Fruit fly (Drosophila melanogaster) whole organism, embryonic: ENCODE measurements around the gene CG11836.
A peak's percentile ranks its signal among the peaks of the same experiment; 100 is the strongest.

ENCODE experiments used
- Atf6 ChIP-seq: fragments of 200-800 bp; sonication (Bioruptor generic); IDR thresholded peaks from 2 replicates; pipeline ENCODE4 v1.3.6; 2022; ENCODE audit warnings: missing biosample characterization, missing genetic modification characterization
- BEAF-32 ChIP-seq: fragments of 200-800 bp; sonication (Bioruptor generic); optimal IDR thresholded peaks from 3 replicates; lab custom pipeline; 2017; ENCODE audit warnings: missing biosample characterization, missing genetic modification characterization, mild to moderate bottlenecking, moderate library complexity, missing genetic modification reagents
- CG1024 ChIP-seq: fragments of 200-800 bp; sonication (Bioruptor generic); IDR thresholded peaks from 2 replicates; pipeline ENCODE4 v1.3.6; 2022; ENCODE audit warnings: missing biosample characterization, missing genetic modification characterization
- CG11093 ChIP-seq: fragments of 200-800 bp; sonication (Bioruptor generic); IDR thresholded peaks from 3 replicates; pipeline ENCODE4 v1.3.6; 2022; ENCODE audit warnings: missing biosample characterization, missing genetic modification characterization
- CG12155 ChIP-seq: fragments of 200-800 bp; sonication (Bioruptor generic); optimal IDR thresholded peaks from 3 replicates; lab custom pipeline; 2016; ENCODE audit warnings: missing biosample characterization, missing genetic modification characterization
- CG12391 ChIP-seq: fragments of 200-800 bp; sonication (Bioruptor generic); optimal IDR thresholded peaks from 3 replicates; lab custom pipeline; 2018; ENCODE audit warnings: missing biosample characterization, mild to moderate bottlenecking, missing genetic modification characterization, moderate library complexity
- CG13287 ChIP-seq: fragments of 200-800 bp; sonication (Bioruptor generic); IDR thresholded peaks from 2 replicates; pipeline ENCODE4 v1.3.6; 2022; ENCODE audit warnings: missing biosample characterization, missing genetic modification characterization; ENCODE audit not compliant: partially characterized antibody
- CG14965 ChIP-seq: fragments of 200-800 bp; sonication (Bioruptor generic); optimal IDR thresholded peaks from 2 replicates; lab custom pipeline; 2016; ENCODE audit warnings: missing biosample characterization, missing genetic modification characterization, borderline replicate concordance
- CG16779 ChIP-seq: fragments of 200-800 bp; sonication (Bioruptor generic); IDR thresholded peaks from 2 replicates; pipeline ENCODE4 v1.3.6; 2022; ENCODE audit warnings: missing biosample characterization, missing genetic modification characterization
- CG16813 ChIP-seq: fragments of 200-800 bp; sonication (Bioruptor generic); IDR thresholded peaks from 3 replicates; pipeline ENCODE4 v1.3.6; 2022; ENCODE audit warnings: missing biosample characterization, missing genetic modification characterization; ENCODE audit not compliant: partially characterized antibody
- CG1792 ChIP-seq: fragments of 200-800 bp; sonication (Bioruptor generic); optimal IDR thresholded peaks from 2 replicates; lab custom pipeline; 2016; ENCODE audit warnings: missing biosample characterization, missing genetic modification characterization
- CG2120 ChIP-seq: fragments of 200-800 bp; sonication (Bioruptor generic); optimal IDR thresholded peaks from 3 replicates; lab custom pipeline; 2016; ENCODE audit warnings: missing biosample characterization, missing genetic modification characterization
- CG2199 ChIP-seq: fragments of 200-800 bp; sonication (Bioruptor generic); IDR thresholded peaks from 3 replicates; pipeline ENCODE4 v1.3.6; 2022; ENCODE audit warnings: missing biosample characterization, missing genetic modification characterization
- CG2202 ChIP-seq: fragments of 200-800 bp; sonication (Bioruptor generic); optimal IDR thresholded peaks from 2 replicates; lab custom pipeline; 2018; ENCODE audit warnings: missing biosample characterization, mild to moderate bottlenecking, missing genetic modification characterization
- CG32772 ChIP-seq: fragments of 200-800 bp; sonication (Bioruptor generic); IDR thresholded peaks from 2 replicates; pipeline ENCODE4 v1.3.6; 2022; ENCODE audit warnings: missing biosample characterization, missing genetic modification characterization
- CG3995 ChIP-seq: fragments of 200-800 bp; sonication (Bioruptor generic); optimal IDR thresholded peaks from 3 replicates; lab custom pipeline; 2016; ENCODE audit warnings: missing biosample characterization, missing genetic modification characterization
- CG42726 ChIP-seq: fragments of 200-800 bp; sonication (Bioruptor generic); IDR thresholded peaks from 2 replicates; pipeline ENCODE4 v1.3.6; 2022; ENCODE audit warnings: missing biosample characterization, missing genetic modification characterization; ENCODE audit not compliant: partially characterized antibody
- CG4730 ChIP-seq: fragments of 200-800 bp; sonication (Bioruptor generic); IDR thresholded peaks from 2 replicates; pipeline ENCODE4 v1.3.6; 2022; ENCODE audit warnings: missing biosample characterization, missing genetic modification characterization
- CG9215 ChIP-seq: fragments of 200-800 bp; sonication (Bioruptor generic); IDR thresholded peaks from 2 replicates; pipeline ENCODE4 v1.3.6; 2022; ENCODE audit warnings: missing biosample characterization, missing genetic modification characterization
- CG9727 ChIP-seq: fragments of 200-800 bp; sonication (Bioruptor generic); optimal IDR thresholded peaks from 3 replicates; lab custom pipeline; 2017; ENCODE audit warnings: missing biosample characterization, mild to moderate bottlenecking, missing genetic modification characterization
- Dek ChIP-seq: fragments of 200-800 bp; sonication (Bioruptor generic); optimal IDR thresholded peaks from 3 replicates; lab custom pipeline; 2019; ENCODE audit warnings: missing biosample characterization, mild to moderate bottlenecking, missing genetic modification characterization, moderate library complexity
- Dref ChIP-seq: fragments of 200-800 bp; sonication (Bioruptor generic); IDR thresholded peaks from 2 replicates; pipeline ENCODE4 v1.3.6; 2022; ENCODE audit warnings: missing biosample characterization, missing genetic modification characterization
- E2f1 ChIP-seq: fragments of 200-800 bp; sonication (Bioruptor generic); IDR thresholded peaks from 2 replicates; pipeline ENCODE4 v1.3.6; 2022; ENCODE audit warnings: missing biosample characterization, missing genetic modification characterization
- E2f2 ChIP-seq: fragments of 200-800 bp; sonication (Bioruptor generic); IDR thresholded peaks from 2 replicates; pipeline ENCODE4 v1.3.6; 2022; ENCODE audit warnings: missing biosample characterization, missing genetic modification characterization
- Hr51 ChIP-seq, 2 experiments: fragments of 200-800 bp; sonication (Bioruptor generic); optimal IDR thresholded peaks; 2 replicates in 1 of 2; 3 replicates in 1 of 2; lab custom pipeline; 2016 to 2018; ENCODE audit warnings: missing biosample characterization in 2 of 2, missing genetic modification characterization in 2 of 2, mild to moderate bottlenecking in 1 of 2, moderate library complexity in 1 of 2
- MBD-R2 ChIP-seq: fragments of 200-800 bp; sonication (Bioruptor generic); IDR thresholded peaks from 2 replicates; pipeline ENCODE4 v1.3.6; 2022; ENCODE audit warnings: missing biosample characterization, missing genetic modification characterization
- MTF-1 ChIP-seq: fragments of 200-800 bp; sonication (Bioruptor generic); optimal IDR thresholded peaks from 2 replicates; lab custom pipeline; 2018; ENCODE audit warnings: missing biosample characterization, mild to moderate bottlenecking, missing genetic modification characterization, borderline replicate concordance
- Nf-YA ChIP-seq: fragments of 200-800 bp; sonication (Bioruptor generic); IDR thresholded peaks from 2 replicates; pipeline ENCODE4 v1.3.6; 2022; ENCODE audit warnings: missing biosample characterization, missing genetic modification characterization
- Sox100B ChIP-seq: fragments of 200-800 bp; sonication (Bioruptor generic); optimal IDR thresholded peaks from 3 replicates; lab custom pipeline; 2018; ENCODE audit warnings: missing biosample characterization, mild to moderate bottlenecking, missing genetic modification characterization
- Taf1 ChIP-seq: fragments of 200-800 bp; sonication (Bioruptor generic); IDR thresholded peaks from 2 replicates; pipeline ENCODE4 v1.3.6; 2022; ENCODE audit warnings: missing biosample characterization, missing genetic modification characterization
- abd-A ChIP-seq: fragments of 200-800 bp; sonication (Bioruptor generic); optimal IDR thresholded peaks from 3 replicates; lab custom pipeline; 2019; ENCODE audit warnings: missing biosample characterization, mild to moderate bottlenecking, missing genetic modification characterization, moderate library complexity
- al ChIP-seq: fragments of 200-800 bp; sonication (Bioruptor generic); IDR thresholded peaks from 2 replicates; pipeline ENCODE4 v1.3.6; 2022; ENCODE audit warnings: missing biosample characterization, missing genetic modification characterization
- ato ChIP-seq: fragments of 200-800 bp; sonication (Bioruptor generic); IDR thresholded peaks from 2 replicates; pipeline ENCODE4 v1.3.6; 2022; ENCODE audit warnings: missing biosample characterization, missing genetic modification characterization; ENCODE audit not compliant: partially characterized antibody
- dati ChIP-seq: fragments of 200-800 bp; sonication (Bioruptor generic); IDR thresholded peaks from 2 replicates; pipeline ENCODE4 v1.3.6; 2022; ENCODE audit warnings: missing biosample characterization, missing genetic modification characterization
- dm ChIP-seq: fragments of 200-800 bp; sonication (Bioruptor generic); optimal IDR thresholded peaks from 3 replicates; lab custom pipeline; 2016; ENCODE audit warnings: missing biosample characterization, missing genetic modification characterization
- esg ChIP-seq: fragments of 200-800 bp; sonication (Bioruptor generic); conservative IDR thresholded peaks from 2 replicates; pipeline ENCODE4 v1.3.6; 2022; ENCODE audit warnings: missing biosample characterization, missing genetic modification characterization
- gsb-n ChIP-seq: fragments of 200-800 bp; sonication (Bioruptor generic); optimal IDR thresholded peaks from 3 replicates; lab custom pipeline; 2018; ENCODE audit warnings: missing biosample characterization, mild to moderate bottlenecking, missing genetic modification characterization
- lbe ChIP-seq: fragments of 200-800 bp; sonication (Bioruptor generic); optimal IDR thresholded peaks from 2 replicates; lab custom pipeline; 2016; ENCODE audit warnings: missing biosample characterization, mild to moderate bottlenecking, missing genetic modification characterization
- mld ChIP-seq: fragments of 200-800 bp; sonication (Bioruptor generic); IDR thresholded peaks from 3 replicates; pipeline ENCODE4 v1.3.6; 2022; ENCODE audit warnings: missing biosample characterization, missing genetic modification characterization; ENCODE audit not compliant: partially characterized antibody
- nerfin-1 ChIP-seq: fragments of 200-800 bp; sonication (Bioruptor generic); optimal IDR thresholded peaks from 3 replicates; lab custom pipeline; 2019; ENCODE audit warnings: missing biosample characterization, mild to moderate bottlenecking, missing genetic modification characterization, moderate library complexity
- nom ChIP-seq: fragments of 200-800 bp; sonication (Bioruptor generic); optimal IDR thresholded peaks from 2 replicates; lab custom pipeline; 2017; ENCODE audit warnings: missing biosample characterization, missing genetic modification characterization, mild to moderate bottlenecking, moderate library complexity, missing genetic modification reagents
- oc ChIP-seq: fragments of 200-800 bp; sonication (Bioruptor generic); optimal IDR thresholded peaks from 2 replicates; lab custom pipeline; 2018; ENCODE audit warnings: missing biosample characterization, mild to moderate bottlenecking, missing genetic modification characterization, moderate library complexity
- onecut ChIP-seq: fragments of 200-800 bp; sonication (Bioruptor generic); IDR thresholded peaks from 2 replicates; pipeline ENCODE4 v1.3.6; 2022; ENCODE audit warnings: missing biosample characterization, missing genetic modification characterization
- pfk ChIP-seq: fragments of 200-800 bp; sonication (Bioruptor generic); optimal IDR thresholded peaks from 2 replicates; lab custom pipeline; 2018; ENCODE audit warnings: missing biosample characterization, mild to moderate bottlenecking, missing genetic modification characterization, moderate library complexity
- sens ChIP-seq: fragments of 200-800 bp; sonication (Bioruptor generic); peaks from one replicate; lab custom pipeline; 2016; ENCODE audit warnings: missing biosample characterization, missing genetic modification characterization
- seq ChIP-seq: fragments of 200-800 bp; sonication (Bioruptor generic); IDR thresholded peaks from 2 replicates; pipeline ENCODE4 v1.3.6; 2022; ENCODE audit warnings: missing biosample characterization, missing genetic modification characterization
- so ChIP-seq: fragments of 200-800 bp; sonication (Bioruptor generic); IDR thresholded peaks from 3 replicates; pipeline ENCODE4 v1.3.6; 2022; ENCODE audit warnings: missing biosample characterization, missing genetic modification characterization
- toy ChIP-seq: fragments of 200-800 bp; sonication (Bioruptor generic); IDR thresholded peaks from 2 replicates; pipeline ENCODE4 v1.3.6; 2022; ENCODE audit warnings: missing biosample characterization, missing genetic modification characterization
- ttk ChIP-seq: fragments of 200-800 bp; sonication (Bioruptor generic); IDR thresholded peaks from 2 replicates; pipeline ENCODE4 v2.1.2; 2022; ENCODE audit warnings: missing biosample characterization, missing genetic modification characterization
- tx ChIP-seq: fragments of 200-800 bp; sonication (Bioruptor generic); optimal IDR thresholded peaks from 2 replicates; lab custom pipeline; 2016; ENCODE audit warnings: missing biosample characterization, missing genetic modification characterization
- zen2 ChIP-seq: fragments of 200-800 bp; sonication (Bioruptor generic); IDR thresholded peaks from 3 replicates; pipeline ENCODE4 v1.3.6; 2022; ENCODE audit warnings: missing biosample characterization, missing genetic modification characterization; ENCODE audit not compliant: partially characterized antibody

The CG11836 gene

DNA sequence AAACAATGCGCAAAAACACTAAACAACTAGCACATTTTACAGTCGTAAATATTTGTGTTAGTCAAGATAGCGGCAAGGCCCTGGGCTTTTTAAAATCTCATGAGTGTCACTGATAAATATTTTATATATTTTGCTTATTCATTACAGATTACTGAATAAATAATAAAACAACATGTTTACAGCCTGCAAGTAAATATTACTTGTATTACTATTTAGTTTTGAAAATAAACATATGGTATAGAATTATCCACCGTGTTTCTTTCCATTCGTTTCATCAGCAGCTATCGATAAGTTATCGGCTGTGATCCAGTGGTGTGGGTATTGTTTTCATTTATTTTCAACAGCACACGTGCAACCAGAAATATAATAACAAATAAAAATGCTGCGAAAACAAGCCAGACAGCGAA lies 3.6 kb downstream of the CG11836 start, which contains the start of the genes shams and CG11920 (continued):
- TF ChIP-seq CG16779 (GFP tag; lab: Robert Waterston, UW) (no peak), CG1024 (GFP tag; lab: Robert Waterston, UW) (no peak), CG1792 (GFP tag; lab: Kevin White, UChicago) (no peak), so (GFP tag; lab: Robert Waterston, UW) (no peak), Sox100B (GFP tag; lab: Kevin White, UChicago) (no peak), Dref (GFP tag; lab: Robert Waterston, UW) (peak; percentile 71), MBD-R2 (peak; percentile 62; the same call in 1 of the 2 replicates), CG14965 (no peak), nom (GFP tag; lab: Kevin White, UChicago) (no peak), tx (GFP tag; lab: Kevin White, UChicago) (no peak), CG12391 (tag; lab: Kevin White, UChicago) (peak; percentile 66), CG12155 (peak; percentile 26), abd-A (tag; lab: Kevin White, UChicago) (no peak), Nf-YA (GFP tag; lab: Robert Waterston, UW) (no peak), CG42726 (GFP tag; lab: Robert Waterston, UW) (no peak), CG13287 (GFP tag; lab: Robert Waterston, UW) (peak; percentile 74), esg (GFP tag; lab: Robert Waterston, UW) (no peak), oc (tag; lab: Kevin White, UChicago) (no peak), pfk (GFP tag; lab: Kevin White, UChicago) (peak; percentile 94), gsb-n (tag; lab: Kevin White, UChicago) (peak; percentile 40), dm (GFP tag; lab: Kevin White, UChicago) (peak; percentile 80), dati (GFP tag; lab: Robert Waterston, UW) (no peak), CG2120 (GFP tag; lab: Kevin White, UChicago) (peak; percentile 27), Hr51 (GFP tag; optimal IDR thresholded peaks at IDR 0.05; lab: Kevin White, UChicago) (no peak), CG9727 (no peak), Atf6 (GFP tag; lab: Robert Waterston, UW) (no peak), Taf1 (no peak), CG16813 (GFP tag; lab: Robert Waterston, UW) (peak; percentile 58; the same call in 2 of the 3 replicates), zen2 (GFP tag; lab: Robert Waterston, UW) (no peak; the same call in 2 of the 3 replicates), seq (GFP tag; lab: Robert Waterston, UW) (no peak), onecut (GFP tag; lab: Robert Waterston, UW) (no peak), lbe (GFP tag; lab: Kevin White, UChicago) (peak; percentile 59), CG3995 (GFP tag; lab: Kevin White, UChicago) (peak; percentile 57), BEAF-32 (GFP tag; lab: Kevin White, UChicago) (peak; percentile 65), E2f1 (no peak), Dek (no peak), nerfin-1 (tag; lab: Kevin White, UChicago) (peak; percentile 48), CG4730 (GFP tag; lab: Robert Waterston, UW) (no peak), mld (GFP tag; lab: Robert Waterston, UW) (no peak), CG2202 (no peak), toy (GFP tag; lab: Robert Waterston, UW) (no peak), CG9215 (GFP tag; lab: Robert Waterston, UW) (no peak), E2f2 (GFP tag; lab: Robert Waterston, UW) (peak; percentile 45; the same call in 1 of the 2 replicates), ato (GFP tag; lab: Robert Waterston, UW) (peak; percentile 57; the same call in 1 of the 2 replicates), CG11093 (GFP tag; lab: Robert Waterston, UW) (no peak), sens (peak; percentile 80), MTF-1 (GFP tag; lab: Kevin White, UChicago) (no peak), CG32772 (GFP tag; lab: Robert Waterston, UW) (no peak), CG2199 (no peak), al (no peak), ttk (GFP tag; lab: Robert Waterston, UW) (no peak)
